Worm (Caenorhabditis elegans) whole organism, L1 larva: ENCODE data around the gene srg-60.

Experiments used
- Y116A8C.19 ChIP-seq: sonication (generic microtip); optimal IDR thresholded peaks from 2 replicates; lab custom pipeline; 2016; ENCODE audit warnings: missing compliant biosample characterization, missing genetic modification characterization, borderline replicate concordance
- alr-1 ChIP-seq: fragments of 200-800 bp; sonication (Bioruptor generic); optimal IDR thresholded peaks from 2 replicates; lab custom pipeline; 2018; ENCODE audit warnings: borderline replicate concordance, mild to moderate bottlenecking, missing genetic modification characterization, missing compliant biosample characterization
- ceh-8 ChIP-seq: fragments of 200-800 bp; sonication (Bioruptor generic); optimal IDR thresholded peaks from 2 replicates; lab custom pipeline; 2018; ENCODE audit warnings: mild to moderate bottlenecking, missing genetic modification characterization, moderate library complexity, missing compliant biosample characterization
- egl-13 ChIP-seq: sonication (generic microtip); optimal IDR thresholded peaks from 2 replicates; lab custom pipeline; 2016; ENCODE audit warnings: missing genotype, missing genetic modification reagents, missing genetic modification characterization, missing compliant biosample characterization
- elt-2 ChIP-seq: sonication (generic microtip); optimal IDR thresholded peaks from 2 replicates; lab custom pipeline; 2016; ENCODE audit warnings: missing genetic modification characterization, mild to moderate bottlenecking, inconsistent platforms, missing compliant biosample characterization, missing genetic modification reagents
- ets-5 ChIP-seq: fragments of 200-800 bp; sonication (Bioruptor generic); IDR thresholded peaks from 2 replicates; pipeline ENCODE4 v1.3.6; 2022; ENCODE audit warnings: missing genetic modification characterization, missing compliant biosample characterization
- fkh-4 ChIP-seq: sonication (generic microtip); optimal IDR thresholded peaks from 2 replicates; lab custom pipeline; 2016; ENCODE audit warnings: missing compliant biosample characterization, missing genetic modification characterization, borderline replicate concordance
- jun-1 ChIP-seq: fragments of 150-350 bp; optimal IDR thresholded peaks from 2 replicates; lab custom pipeline; 2014; ENCODE audit warnings: missing biosample characterization, missing genetic modification reagents, missing genetic modification characterization
- lin-14 ChIP-seq: fragments of 200-800 bp; sonication (Bioruptor generic); optimal IDR thresholded peaks from 2 replicates; lab custom pipeline; 2018; ENCODE audit warnings: mild to moderate bottlenecking, missing genetic modification characterization, moderate library complexity, missing compliant biosample characterization
- lin-15B ChIP-seq: fragments of 150-350 bp; sonication (generic microtip); optimal IDR thresholded peaks from 3 replicates; lab custom pipeline; 2014; ENCODE audit warnings: missing biosample characterization, missing genetic modification characterization
- lin-35 ChIP-seq, 2 experiments: fragments of 150-350 bp; optimal IDR thresholded peaks; 2 replicates each; lab custom pipeline; 2014; ENCODE audit warnings: missing biosample characterization in 2 of 2, missing genetic modification characterization in 2 of 2, missing genetic modification reagents in 2 of 2
- mab-9 ChIP-seq: fragments of 200-800 bp; sonication (Bioruptor generic); IDR thresholded peaks from 2 replicates; pipeline ENCODE4 v1.3.6; 2022; ENCODE audit warnings: missing genetic modification reagents, missing genetic modification characterization, missing compliant biosample characterization
- mdl-1 ChIP-seq, 2 experiments: fragments of 150-350 bp; optimal IDR thresholded peaks; 2 replicates each; lab custom pipeline; 2014 to 2017; ENCODE audit warnings: missing biosample characterization in 2 of 2, missing genetic modification characterization in 2 of 2, inconsistent platforms in 1 of 2
- mef-2 ChIP-seq: fragments of 150-350 bp; optimal IDR thresholded peaks from 2 replicates; lab custom pipeline; 2014; ENCODE audit warnings: missing biosample characterization, missing genetic modification characterization
- nhr-11 ChIP-seq: fragments of 150-350 bp; optimal IDR thresholded peaks from 2 replicates; lab custom pipeline; 2014; ENCODE audit warnings: missing biosample characterization, missing genetic modification characterization
- nhr-20 ChIP-seq: sonication (generic microtip); optimal IDR thresholded peaks from 2 replicates; lab custom pipeline; 2016; ENCODE audit warnings: mild to moderate bottlenecking, missing genetic modification characterization, missing compliant biosample characterization
- nhr-28 ChIP-seq: fragments of 150-350 bp; optimal IDR thresholded peaks from 2 replicates; lab custom pipeline; 2014; ENCODE audit warnings: missing biosample characterization, missing genetic modification characterization
- nhr-47 ChIP-seq: sonication (generic microtip); optimal IDR thresholded peaks from 2 replicates; lab custom pipeline; 2016; ENCODE audit warnings: mild to moderate bottlenecking, missing genetic modification characterization, moderate library complexity, missing compliant biosample characterization
- nhr-84 ChIP-seq: sonication (generic microtip); optimal IDR thresholded peaks from 2 replicates; lab custom pipeline; 2017; ENCODE audit warnings: missing biosample characterization, missing genetic modification characterization
- nhr-85 ChIP-seq: sonication (generic microtip); peaks from one replicate; lab custom pipeline; 2016; ENCODE audit warnings: missing genetic modification characterization, inconsistent platforms, missing compliant biosample characterization
- pax-3 ChIP-seq: fragments of 200-800 bp; sonication (Bioruptor generic); optimal IDR thresholded peaks from 2 replicates; lab custom pipeline; 2018; ENCODE audit warnings: mild to moderate bottlenecking, missing genetic modification characterization, moderate library complexity, missing compliant biosample characterization
- rnt-1 ChIP-seq: sonication (generic microtip); optimal IDR thresholded peaks from 2 replicates; lab custom pipeline; 2016; ENCODE audit warnings: mild to moderate bottlenecking, missing genetic modification characterization, moderate library complexity, missing compliant biosample characterization
- skn-1 ChIP-seq: fragments of 150-350 bp; optimal IDR thresholded peaks from 2 replicates; lab custom pipeline; 2014; ENCODE audit warnings: missing biosample characterization, missing genetic modification characterization
- sptf-1 ChIP-seq: fragments of 150-350 bp; optimal IDR thresholded peaks from 2 replicates; lab custom pipeline; 2014; ENCODE audit warnings: missing biosample characterization, missing genetic modification characterization
- swsn-7 ChIP-seq: sonication (generic microtip); optimal IDR thresholded peaks from 2 replicates; lab custom pipeline; 2016; ENCODE audit warnings: missing genetic modification characterization, missing compliant biosample characterization
- tbx-2 ChIP-seq: sonication (generic microtip); optimal IDR thresholded peaks from 2 replicates; lab custom pipeline; 2016; ENCODE audit warnings: missing genetic modification characterization, missing compliant biosample characterization
- unc-86 ChIP-seq: sonication (generic microtip); optimal IDR thresholded peaks from 2 replicates; lab custom pipeline; 2016; ENCODE audit warnings: missing genetic modification characterization, missing compliant biosample characterization
- zag-1 ChIP-seq: fragments of 150-350 bp; optimal IDR thresholded peaks from 2 replicates; lab custom pipeline; 2014; ENCODE audit warnings: missing biosample characterization, missing genetic modification characterization

srg-60 gene

DNA sequence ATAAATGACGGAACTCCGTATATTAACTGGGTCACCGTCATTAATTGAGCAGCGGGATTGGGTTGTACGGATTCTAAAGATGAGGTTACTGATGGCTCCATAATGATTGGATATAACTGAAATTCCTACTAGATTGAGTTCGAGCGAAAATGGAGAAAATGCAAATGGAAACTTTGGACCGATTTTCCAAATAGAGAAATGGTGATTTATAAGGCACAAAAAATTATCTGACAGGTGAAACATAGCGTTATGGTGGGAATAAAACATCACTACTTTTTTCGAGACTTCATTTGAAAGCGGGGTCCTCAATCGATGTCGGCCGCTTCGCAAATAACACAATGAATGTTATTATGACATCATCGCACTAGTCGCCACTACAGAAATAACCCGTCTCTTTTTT, at the start of gene srg-60:
TSS of gene srg-60 (minus strand) at position 101 of the 400 bp plus-strand sequence.
- TF ChIP-seq swsn-7 (no peak), alr-1 (tag; lab: Kevin White, UChicago) (no peak), nhr-11 (tag; lab: Kevin White, UChicago) (no peak)

DNA sequence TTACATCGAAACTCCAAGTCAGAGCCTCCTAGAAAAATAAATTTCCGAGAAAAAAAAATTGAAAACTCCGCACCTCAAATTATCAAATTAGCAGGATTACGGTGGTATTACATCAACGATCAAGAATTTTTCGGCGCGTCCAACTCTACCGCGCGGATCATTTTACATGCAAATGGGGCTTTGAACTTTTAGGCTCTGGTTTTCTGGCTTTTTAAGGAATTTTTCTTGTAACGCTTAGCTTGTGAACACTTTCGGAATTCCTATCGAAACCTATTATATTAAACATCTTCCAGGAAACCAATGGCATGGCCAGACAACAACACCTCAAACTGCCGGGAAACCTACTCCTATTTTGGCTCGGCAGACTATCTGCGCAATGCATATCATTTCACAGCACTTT, 49.1 kb upstream of the srg-60 start, which contains the start of gene srh-56:
TSS of gene srh-56 (plus strand) at position 301 of the 400 bp plus-strand sequence.
- no peak for TF ChIP-seq nhr-28 (tag; lab: Kevin White, UChicago)
- no peak for TF ChIP-seq pax-3 (tag; lab: Kevin White, UChicago)
- TF ChIP-seq sptf-1 (tag; lab: Kevin White, UChicago), result no peak
- TF ChIP-seq mdl-1 (tag; optimal IDR thresholded peaks at IDR 0.05; lab: Kevin White, UChicago), result no peak
- no peak for TF ChIP-seq lin-15B (tag; lab: Kevin White, UChicago)
- TF ChIP-seq ets-5, result no peak
- no peak for TF ChIP-seq zag-1 (tag; lab: Kevin White, UChicago)
- no peak for TF ChIP-seq Y116A8C.19 (tag; lab: Kevin White, UChicago)

DNA sequence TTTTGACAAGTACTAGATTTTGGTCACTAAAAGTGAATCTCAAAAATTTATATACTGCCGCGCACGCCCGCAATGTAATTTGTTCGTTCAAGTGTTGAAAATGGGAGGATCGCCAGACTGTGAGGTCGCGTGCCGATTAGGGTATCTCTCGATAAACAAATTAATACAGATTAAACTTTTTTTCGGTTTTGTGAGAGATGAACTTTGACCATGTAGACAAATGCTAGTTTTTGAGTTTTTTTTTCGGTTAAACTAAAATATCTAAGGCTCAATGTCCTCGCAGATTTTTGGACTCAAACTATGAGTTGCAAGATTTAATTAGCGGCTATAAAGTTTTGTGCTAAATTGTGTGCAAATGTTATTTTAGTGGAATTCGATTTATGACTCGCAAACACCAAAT, 47.3 kb upstream of the srg-60 start, which contains the start of gene dhs-15:
TSS of gene dhs-15 (minus strand) at position 101 of the 400 bp plus-strand sequence.
- TF ChIP-seq lin-14 (GFP tag; lab: Kevin White, UChicago) (no peak), nhr-85 (tag; lab: Kevin White, UChicago) (peak; percentile 64)

DNA sequence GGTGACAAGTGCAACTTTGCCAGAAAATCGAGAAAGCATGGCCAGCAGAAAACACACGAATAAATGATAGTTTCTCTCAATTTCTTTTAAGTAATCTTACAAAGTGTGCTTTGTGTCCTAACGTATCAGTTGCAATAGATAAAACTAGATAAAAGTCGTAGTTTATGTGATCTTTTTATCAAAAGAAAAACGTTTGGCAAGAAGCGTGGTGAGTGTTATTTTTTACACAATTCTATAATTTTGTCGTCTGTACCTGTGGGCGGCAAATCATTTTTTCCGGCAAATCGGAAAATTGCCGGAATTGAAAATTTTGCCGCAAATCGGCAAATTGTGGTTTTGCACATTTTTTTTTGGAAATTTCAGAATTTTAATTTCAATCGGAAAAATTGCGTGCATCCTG, 45.0 kb upstream of the srg-60 start, which contains the start of gene R05D8.9:
TSS of gene R05D8.9 (minus strand) at position 101 of the 400 bp plus-strand sequence.
- TF ChIP-seq rnt-1, result no peak
- TF ChIP-seq alr-1 (tag; lab: Kevin White, UChicago), result no peak
- TF ChIP-seq fkh-4 (tag; lab: Kevin White, UChicago), result no peak
- TF ChIP-seq unc-86 (tag; lab: Kevin White, UChicago), result no peak
- no peak for TF ChIP-seq nhr-47 (tag; lab: Kevin White, UChicago)
- TF ChIP-seq nhr-84, result no peak

DNA sequence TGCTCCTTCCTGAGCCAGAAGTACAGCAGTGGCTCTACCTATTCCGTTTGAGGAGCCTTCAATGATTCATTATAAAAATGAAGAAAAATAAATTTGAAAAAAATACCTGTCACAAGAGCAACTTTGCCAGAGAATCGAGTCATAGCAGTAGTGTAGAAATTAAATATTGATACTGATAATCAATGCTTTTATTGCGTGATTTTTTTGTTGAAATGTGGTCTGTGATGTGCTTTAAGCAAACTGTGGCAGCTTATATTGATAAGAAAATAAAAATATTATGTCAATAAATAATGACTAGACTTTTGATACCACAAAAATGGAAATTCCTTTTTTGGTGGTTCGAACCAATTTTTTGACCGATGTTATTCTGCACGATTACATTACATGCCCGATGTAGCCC, 42.6 kb upstream of the srg-60 start, which contains the start of gene dhs-14:
TSS of gene dhs-14 (minus strand) at position 149 of the 400 bp plus-strand sequence.
- TF ChIP-seq mab-9 (no peak), elt-2 (tag; lab: Kevin White, UChicago) (peak; percentile 71), lin-35 (GFP tag; optimal IDR thresholded peaks at IDR 0.05; lab: Kevin White, UChicago) (peak in 1 of 2 experiments; percentile 21), ceh-8 (GFP tag; lab: Kevin White, UChicago) (no peak)

DNA sequence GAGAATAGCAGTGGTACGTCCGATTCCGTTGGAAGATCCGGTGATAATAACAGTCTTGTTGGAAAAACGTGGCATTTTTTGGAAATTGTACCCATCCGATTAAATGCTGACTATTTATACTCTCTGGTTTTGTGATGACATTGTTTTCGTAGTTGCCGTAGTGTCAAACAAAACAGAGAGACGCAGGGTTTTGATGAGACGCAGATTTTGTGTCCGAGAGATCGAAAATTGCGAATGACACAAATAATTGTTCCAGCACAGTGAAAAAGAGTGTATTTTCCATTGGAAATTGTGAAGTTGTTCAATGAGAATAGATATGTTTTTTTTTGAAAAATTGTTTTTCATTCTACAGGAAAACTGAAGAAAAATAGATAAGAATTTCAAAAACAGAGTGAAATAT, 40.6 kb upstream of the srg-60 start, which contains the start of gene R05D8.7:
TSS of gene R05D8.7 (minus strand) at position 104 of the 400 bp plus-strand sequence.
- TF ChIP-seq nhr-20, result peak; percentile 57
- TF ChIP-seq tbx-2 (tag; lab: Kevin White, UChicago), result no peak
- peak; percentile 32 for TF ChIP-seq skn-1
- no peak for TF ChIP-seq mef-2 (tag; lab: Kevin White, UChicago)
- TF ChIP-seq, all 84 proteins: peak for 2

DNA sequence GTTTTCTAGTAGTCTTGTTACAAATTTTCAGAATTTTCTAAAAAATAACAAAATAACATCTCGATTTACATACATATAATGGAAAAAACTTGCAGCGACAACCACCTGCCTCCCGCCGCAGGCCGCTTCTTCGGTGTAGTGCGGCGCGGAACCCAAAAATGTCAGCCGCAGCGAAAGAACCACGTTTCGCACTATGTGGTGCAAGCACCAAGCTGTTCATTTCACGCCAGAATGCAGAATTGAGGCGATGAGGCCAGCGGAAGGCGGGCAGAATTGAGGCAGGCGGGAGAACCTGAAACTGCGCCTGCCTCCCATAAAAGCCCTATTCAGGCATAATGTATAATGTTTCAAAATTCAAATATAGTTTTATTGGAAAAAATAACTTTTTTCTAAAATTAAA, 39.0 kb upstream of the srg-60 start:
- TF ChIP-seq lin-14 (GFP tag; lab: Kevin White, UChicago), result no peak
- no peak for TF ChIP-seq nhr-28 (tag; lab: Kevin White, UChicago)
- no peak for TF ChIP-seq jun-1 (tag; lab: Kevin White, UChicago)
- no peak for TF ChIP-seq egl-13 (tag; lab: Kevin White, UChicago)
